Fruit fly (Drosophila melanogaster): ENCODE results near the gene CG4991.

The CG4991 gene

dm6 chrX:17093900-17094446 lies 2.3 kb downstream of the CG4991 start:
- TF ChIP-seq CG7101 (tag; optimal IDR thresholded peaks at IDR 0.05) (peak; percentile 26), tj (GFP tag; optimal IDR thresholded peaks at IDR 0.05) (no peak), cic (GFP tag; optimal IDR thresholded peaks at IDR 0.05) (no peak)

- TF ChIP-seq CG7045 (GFP tag; optimal IDR thresholded peaks at IDR 0.05) (no peak), Hr96 (GFP tag; optimal IDR thresholded peaks at IDR 0.05) (no peak), Crg-1 (GFP tag; optimal IDR thresholded peaks at IDR 0.05) (no peak), ovo (GFP tag; optimal IDR thresholded peaks at IDR 0.05) (no peak), toe (GFP tag; optimal IDR thresholded peaks at IDR 0.05) (no peak), CG5204 (GFP tag; optimal IDR thresholded peaks at IDR 0.05) (no peak)
Observed at dm6 chrX:17105707-17106106, 14.1 kb downstream of the CG4991 start, which contains the start of gene Arpc3B. TSS of gene Arpc3B (minus strand) at chrX:17105852.

dm6 chrX:17106153-17106700 lies 14.6 kb downstream of the CG4991 start:
- peak; percentile 8 for TF ChIP-seq bab1 (GFP tag; optimal IDR thresholded peaks at IDR 0.05)
- TF ChIP-seq ovo (GFP tag; optimal IDR thresholded peaks at IDR 0.05), result no peak

dm6 chrX:17107401-17107916 lies 15.8 kb downstream of the CG4991 start, which contains the start of gene CG5004:
TSS of gene CG5004 (plus strand) at chrX:17107582.
- TF ChIP-seq CG11617 (GFP tag; optimal IDR thresholded peaks at IDR 0.05), result no peak
- peak; percentile 0 for TF ChIP-seq CG7101 (tag; optimal IDR thresholded peaks at IDR 0.05)
- TF ChIP-seq bab1 (GFP tag; optimal IDR thresholded peaks at IDR 0.05), result peak; percentile 27
- TF ChIP-seq CG1620 (GFP tag; optimal IDR thresholded peaks at IDR 0.05), result no peak
- peak; percentile 48 for TF ChIP-seq Mnt (GFP tag; optimal IDR thresholded peaks at IDR 0.05)
- TF ChIP-seq cic (GFP tag; optimal IDR thresholded peaks at IDR 0.05), result no peak
- TF ChIP-seq CG14711 (tag; optimal IDR thresholded peaks at IDR 0.05), result no peak
- peak; percentile 45 for TF ChIP-seq tj (GFP tag; optimal IDR thresholded peaks at IDR 0.05)
- no peak for TF ChIP-seq Crg-1 (GFP tag; optimal IDR thresholded peaks at IDR 0.05)
- no peak for TF ChIP-seq CG33017 (tag; optimal IDR thresholded peaks at IDR 0.05)
- no peak for TF ChIP-seq CG5204 (GFP tag; optimal IDR thresholded peaks at IDR 0.05)

DNA sequence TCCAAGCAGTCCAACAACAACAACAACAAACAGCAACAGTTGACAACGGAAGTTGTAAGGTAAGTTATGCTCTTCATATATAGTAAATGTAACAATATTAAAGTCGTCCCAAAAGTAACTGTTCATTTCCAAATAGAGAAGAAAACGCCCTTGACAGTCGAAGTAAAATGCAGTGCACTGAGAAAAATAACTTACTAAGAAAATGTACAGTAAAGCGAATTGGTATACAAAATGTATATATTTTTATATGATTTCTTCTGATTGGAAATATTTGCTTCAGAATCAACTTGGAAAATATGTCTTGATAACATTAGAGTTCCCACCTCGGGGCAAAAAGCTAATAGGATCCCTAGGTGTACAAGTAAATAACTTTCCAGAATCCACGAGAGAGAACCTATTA lies 16.3 kb downstream of the CG4991 start:
- TF ChIP-seq CG33017 (tag; optimal IDR thresholded peaks at IDR 0.05), result no peak
- no peak for TF ChIP-seq CG12768 (GFP tag; optimal IDR thresholded peaks at IDR 0.05)
- TF ChIP-seq bab1 (GFP tag; optimal IDR thresholded peaks at IDR 0.05), result no peak
- no peak for TF ChIP-seq Crg-1 (GFP tag; optimal IDR thresholded peaks at IDR 0.05)
- TF ChIP-seq Mnt (GFP tag; optimal IDR thresholded peaks at IDR 0.05), result no peak
- no peak for TF ChIP-seq cnc (optimal IDR thresholded peaks at IDR 0.05)

DNA sequence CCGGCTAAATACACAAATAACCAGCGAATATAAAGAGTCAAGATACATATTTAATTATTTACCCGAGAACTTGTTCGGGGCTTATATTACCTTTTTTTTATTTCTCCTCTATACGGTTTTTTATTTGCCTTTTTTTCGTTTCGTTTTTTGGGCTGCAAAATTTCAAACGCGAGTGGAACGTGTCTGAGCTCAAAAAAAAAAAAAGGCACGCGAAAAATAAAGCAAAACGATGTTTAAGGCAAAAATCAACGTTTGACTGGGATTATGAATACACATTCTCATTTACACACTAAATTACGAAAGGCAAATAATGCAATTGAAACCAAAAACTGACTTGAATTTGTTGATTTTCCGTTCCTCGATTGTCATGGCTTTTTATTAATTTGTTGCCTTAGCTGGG lies 18.0 kb downstream of the CG4991 start:
- TF ChIP-seq CG7101 (tag; optimal IDR thresholded peaks at IDR 0.05) (peak; percentile 9), kay (GFP tag; ENCODE audit: borderline replicate concordance) (peak; percentile 63), CG1620 (GFP tag; optimal IDR thresholded peaks at IDR 0.05) (no peak), CG11617 (GFP tag; optimal IDR thresholded peaks at IDR 0.05) (no peak), pad (GFP tag; optimal IDR thresholded peaks at IDR 0.05) (no peak), Clk (GFP tag; optimal IDR thresholded peaks at IDR 0.05) (no peak), cic (GFP tag; optimal IDR thresholded peaks at IDR 0.05) (no peak), Mnt (GFP tag; optimal IDR thresholded peaks at IDR 0.05) (no peak), ovo (GFP tag; optimal IDR thresholded peaks at IDR 0.05) (no peak), Crg-1 (GFP tag; optimal IDR thresholded peaks at IDR 0.05) (no peak), CG12768 (GFP tag; optimal IDR thresholded peaks at IDR 0.05) (no peak), tj (GFP tag; optimal IDR thresholded peaks at IDR 0.05) (peak; percentile 30)

dm6 chrX:17110556-17111177 lies 19.0 kb downstream of the CG4991 start:
- TF ChIP-seq tj (GFP tag; optimal IDR thresholded peaks at IDR 0.05) (peak; percentile 96), kay (GFP tag; ENCODE audit: borderline replicate concordance) (no peak)

DNA sequence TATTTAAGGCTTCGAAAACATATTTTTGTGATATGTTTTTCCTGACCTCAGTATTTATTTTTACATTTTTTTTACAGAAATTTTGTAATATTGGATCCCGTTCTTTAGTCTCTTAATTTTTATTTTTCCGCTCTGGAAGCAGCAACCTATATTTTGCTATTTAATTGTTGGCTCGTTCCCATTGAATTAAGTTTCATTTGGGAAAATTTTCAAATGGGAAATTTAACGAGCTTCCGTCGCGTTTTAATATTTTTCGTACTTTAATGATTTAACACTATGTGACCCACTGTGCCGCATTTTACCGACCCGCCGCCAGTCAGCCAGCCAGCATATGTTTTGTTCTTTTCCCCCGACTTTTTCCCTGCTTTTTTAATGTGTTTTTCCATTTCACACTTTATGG lies 19.6 kb downstream of the CG4991 start:
- TF ChIP-seq cnc (optimal IDR thresholded peaks at IDR 0.05), result no peak
- TF ChIP-seq kay (GFP tag; ENCODE audit: borderline replicate concordance), result no peak
- no peak for TF ChIP-seq Hr96 (GFP tag; optimal IDR thresholded peaks at IDR 0.05)
- no peak for TF ChIP-seq ovo (GFP tag; optimal IDR thresholded peaks at IDR 0.05)
- TF ChIP-seq CG11617 (GFP tag; optimal IDR thresholded peaks at IDR 0.05), result no peak
- TF ChIP-seq bab1 (GFP tag; optimal IDR thresholded peaks at IDR 0.05), result no peak
- no peak for TF ChIP-seq cic (GFP tag; optimal IDR thresholded peaks at IDR 0.05)
- no peak for TF ChIP-seq CG7045 (GFP tag; optimal IDR thresholded peaks at IDR 0.05)
- no peak for TF ChIP-seq Mnt (GFP tag; optimal IDR thresholded peaks at IDR 0.05)
- no peak for TF ChIP-seq CG12768 (GFP tag; optimal IDR thresholded peaks at IDR 0.05)

Data from whole organism, adult.